Fruit fly (Drosophila melanogaster): ENCODE measurements around the gene CG4496.

CG4496 gene

dm6 chr2L:7214885-7215284, 25.1 kb upstream of the CG4496 start (continued):
- TF ChIP-seq oc (tag; optimal IDR thresholded peaks at IDR 0.05) (no peak), sug (tag; optimal IDR thresholded peaks at IDR 0.05) (peak; percentile 33), toy (GFP tag; IDR thresholded peaks at IDR 0.05) (no peak), CG14014 (GFP tag; IDR thresholded peaks at IDR 0.05) (no peak), fd102C (GFP tag; optimal IDR thresholded peaks at IDR 0.05) (no peak), CG6654 (GFP tag; optimal IDR thresholded peaks at IDR 0.05) (no peak), CG4282 (GFP tag; optimal IDR thresholded peaks at IDR 0.05) (no peak), aop (GFP tag; IDR thresholded peaks at IDR 0.05) (no peak), salm (tag; optimal IDR thresholded peaks at IDR 0.05) (peak; percentile 14), Hr39 (optimal IDR thresholded peaks at IDR 0.05) (no peak), CG14860 (GFP tag; IDR thresholded peaks at IDR 0.05; ENCODE audit: partially characterized antibody) (no peak), CG8388 (GFP tag; optimal IDR thresholded peaks at IDR 0.05) (no peak), PHDP (tag; optimal IDR thresholded peaks at IDR 0.05) (no peak), sc (optimal IDR thresholded peaks at IDR 0.05) (no peak), sc (GFP tag; optimal IDR thresholded peaks at IDR 0.05) (no peak), Taf1 (GFP tag; IDR thresholded peaks at IDR 0.05) (no peak), grn (GFP tag; optimal IDR thresholded peaks at IDR 0.05) (peak; percentile 62), jigr1 (GFP tag; IDR thresholded peaks at IDR 0.05) (no peak), Nf-YA (GFP tag; IDR thresholded peaks at IDR 0.05) (no peak), CG31441 (GFP tag; IDR thresholded peaks at IDR 0.05) (no peak), Lhr (GFP tag; optimal IDR thresholded peaks at IDR 0.05) (no peak), CG10274 (GFP tag; optimal IDR thresholded peaks at IDR 0.05) (no peak), maf-S (GFP tag; optimal IDR thresholded peaks at IDR 0.05) (no peak), CG2678 (tag; optimal IDR thresholded peaks at IDR 0.05) (peak; percentile 10), CG8290 (GFP tag; optimal IDR thresholded peaks at IDR 0.05) (no peak), CG8290 (tag; optimal IDR thresholded peaks at IDR 0.05) (peak in 1 of 2 experiments; percentile 2), CG9817 (tag; optimal IDR thresholded peaks at IDR 0.05) (no peak), chn (GFP tag; optimal IDR thresholded peaks at IDR 0.05) (no peak), eyg (GFP tag; optimal IDR thresholded peaks at IDR 0.05) (no peak), CG7271 (tag; optimal IDR thresholded peaks at IDR 0.05) (no peak), NC2α (GFP tag; optimal IDR thresholded peaks at IDR 0.05) (no peak), pb (GFP tag; optimal IDR thresholded peaks at IDR 0.05) (no peak), Oli (tag; optimal IDR thresholded peaks at IDR 0.05) (no peak), Pdp1 (GFP tag; optimal IDR thresholded peaks at IDR 0.05) (peak in 1 of 2 experiments; percentile 65), CkIIα-i1 (GFP tag; IDR thresholded peaks at IDR 0.05) (no peak), Med (GFP tag) (peak; percentile 23), Sox100B (GFP tag; optimal IDR thresholded peaks at IDR 0.05) (no peak), CG17568 (GFP tag; optimal IDR thresholded peaks at IDR 0.05) (no peak), HmgD (GFP tag; optimal IDR thresholded peaks at IDR 0.05) (no peak), CG3281 (GFP tag; optimal IDR thresholded peaks at IDR 0.05) (peak; percentile 11), CHES-1-like (GFP tag; optimal IDR thresholded peaks at IDR 0.05) (no peak), CG16815 (GFP tag; optimal IDR thresholded peaks at IDR 0.05) (no peak), exex (tag; optimal IDR thresholded peaks at IDR 0.05) (peak; percentile 97), CG17912 (GFP tag; optimal IDR thresholded peaks at IDR 0.05) (no peak), emc (GFP tag; optimal IDR thresholded peaks at IDR 0.05) (no peak), klu (GFP tag; IDR thresholded peaks at IDR 0.05) (no peak), CG6254 (GFP tag; optimal IDR thresholded peaks at IDR 0.05) (no peak), stc (GFP tag; IDR thresholded peaks at IDR 0.05) (no peak), slp2 (GFP tag; optimal IDR thresholded peaks at IDR 0.05) (no peak), pzg (GFP tag; optimal IDR thresholded peaks at IDR 0.05) (no peak), CG12155 (GFP tag; optimal IDR thresholded peaks at IDR 0.05) (no peak), CG1233 (GFP tag; optimal IDR thresholded peaks at IDR 0.05) (no peak), Ptx1 (GFP tag; IDR thresholded peaks at IDR 0.05) (no peak)

All from whole organism, embryonic.